Worm (Caenorhabditis elegans) whole organism, early embryonic: ENCODE data around the gene M05D6.2.

Source experiments
- F13C5.2 ChIP-seq: sonication (generic microtip); optimal IDR thresholded peaks from 2 replicates; lab custom pipeline; 2017; ENCODE audit warnings: mild to moderate bottlenecking, missing genetic modification characterization, inconsistent platforms, missing compliant biosample characterization
- aly-1 ChIP-seq: sonication (generic microtip); optimal IDR thresholded peaks from 2 replicates; lab custom pipeline; 2016; ENCODE audit warnings: missing genetic modification characterization, missing compliant biosample characterization
- ama-1 ChIP-seq: fragments of 150-350 bp; optimal IDR thresholded peaks from 2 replicates; lab custom pipeline; 2014
- ceh-13 ChIP-seq: fragments of 200-800 bp; sonication (Bioruptor generic); optimal IDR thresholded peaks from 2 replicates; lab custom pipeline; 2018; ENCODE audit warnings: mild to moderate bottlenecking, missing genetic modification characterization, missing compliant biosample characterization
- ceh-36 ChIP-seq: sonication (generic microtip); optimal IDR thresholded peaks from 2 replicates; lab custom pipeline; 2016; ENCODE audit warnings: missing genetic modification characterization, inconsistent platforms, missing compliant biosample characterization
- ets-7 ChIP-seq: sonication (generic microtip); optimal IDR thresholded peaks from 2 replicates; lab custom pipeline; 2016; ENCODE audit warnings: missing genotype, missing genetic modification characterization, missing compliant biosample characterization
- flt-1 ChIP-seq: fragments of 200-800 bp; sonication (Bioruptor generic); IDR thresholded peaks from 2 replicates; pipeline ENCODE4 v1.3.6; 2022; ENCODE audit warnings: missing genetic modification characterization, missing compliant biosample characterization
- hmbx-1 ChIP-seq: sonication (generic microtip); optimal IDR thresholded peaks from 2 replicates; lab custom pipeline; 2016; ENCODE audit warnings: mild to moderate bottlenecking, missing genetic modification characterization, missing compliant biosample characterization
- hmg-4 ChIP-seq: fragments of 200-800 bp; sonication (Bioruptor generic); optimal IDR thresholded peaks from 2 replicates; lab custom pipeline; 2018; ENCODE audit warnings: mild to moderate bottlenecking, missing genetic modification characterization, missing compliant biosample characterization
- hnd-1 ChIP-seq: sonication (generic microtip); optimal IDR thresholded peaks from 2 replicates; lab custom pipeline; 2016; ENCODE audit warnings: missing genetic modification characterization, missing compliant biosample characterization
- pes-1 ChIP-seq: fragments of 200-800 bp; sonication (Bioruptor generic); IDR thresholded peaks from 2 replicates; pipeline ENCODE4 v1.3.6; 2022; ENCODE audit warnings: missing genetic modification reagents, missing genetic modification characterization, missing compliant biosample characterization
- sea-1 ChIP-seq: fragments of 200-800 bp; sonication (Bioruptor generic); conservative IDR thresholded peaks from 2 replicates; pipeline ENCODE4 v1.3.6; 2022; ENCODE audit warnings: missing genetic modification characterization, missing compliant biosample characterization
- tbx-37 ChIP-seq: fragments of 200-800 bp; sonication (Bioruptor generic); conservative IDR thresholded peaks from 2 replicates; pipeline ENCODE4 v1.3.6; 2022; ENCODE audit warnings: missing genetic modification reagents, missing genetic modification characterization, missing compliant biosample characterization

- TF ChIP-seq ama-1 (lab: Kevin White, UChicago) (no peak), tbx-37 (no peak), hnd-1 (tag; lab: Kevin White, UChicago) (no peak), ets-7 (tag; lab: Kevin White, UChicago) (no peak), pes-1 (no peak), aly-1 (no peak), ceh-13 (GFP tag; lab: Kevin White, UChicago) (no peak), flt-1 (no peak), ceh-36 (tag; lab: Kevin White, UChicago) (no peak), hmg-4 (GFP tag; lab: Kevin White, UChicago) (no peak), F13C5.2 (no peak), sea-1 (GFP tag; lab: Robert Waterston, UW) (no peak), hmbx-1 (tag; lab: Kevin White, UChicago) (no peak)
These were observed 3.2 kb downstream of the M05D6.2 start, which contains the start of gene M05D6.8 for ce11 chrII:8471139-8471538.
